Fruit fly (Drosophila melanogaster) whole organism, embryonic: ENCODE measurements around the gene kz.
A peak's percentile ranks its signal among the peaks of the same experiment; 100 is the strongest.

Source experiments
- Abd-B ChIP-seq: fragments of 200-800 bp; sonication (Bioruptor generic); optimal IDR thresholded peaks from 2 replicates; lab custom pipeline; 2018; ENCODE audit warnings: missing biosample characterization, mild to moderate bottlenecking, missing genetic modification characterization, moderate library complexity
- B-H1 ChIP-seq: fragments of 200-800 bp; sonication (Bioruptor generic); IDR thresholded peaks from 3 replicates; pipeline ENCODE4 v1.3.6; 2022; ENCODE audit warnings: missing biosample characterization, missing genetic modification characterization
- Blimp-1 ChIP-seq: fragments of 200-800 bp; sonication (Bioruptor generic); optimal IDR thresholded peaks from 3 replicates; lab custom pipeline; 2018; ENCODE audit warnings: missing biosample characterization, missing genetic modification characterization, mild to moderate bottlenecking, moderate library complexity, missing genetic modification reagents
- Bteb2 ChIP-seq: fragments of 200-800 bp; sonication (Bioruptor generic); optimal IDR thresholded peaks from 2 replicates; lab custom pipeline; 2016; ENCODE audit warnings: missing biosample characterization, missing genetic modification characterization
- CG10565 ChIP-seq: fragments of 200-800 bp; sonication (Bioruptor generic); optimal IDR thresholded peaks from 3 replicates; lab custom pipeline; 2016; ENCODE audit warnings: missing biosample characterization, mild to moderate bottlenecking, missing genetic modification characterization
- CG11247 ChIP-seq: fragments of 200-800 bp; sonication (Bioruptor generic); IDR thresholded peaks from 2 replicates; pipeline ENCODE4 v1.3.6; 2022; ENCODE audit warnings: missing biosample characterization, missing genetic modification characterization
- CG16779 ChIP-seq: fragments of 200-800 bp; sonication (Bioruptor generic); IDR thresholded peaks from 2 replicates; pipeline ENCODE4 v1.3.6; 2022; ENCODE audit warnings: missing biosample characterization, missing genetic modification characterization
- CG18262 ChIP-seq: fragments of 200-800 bp; optimal IDR thresholded peaks from 3 replicates; lab custom pipeline; 2019; ENCODE audit warnings: missing biosample characterization, mild to moderate bottlenecking, missing genetic modification characterization, moderate library complexity
- CG1832 ChIP-seq: fragments of 200-800 bp; sonication (Bioruptor generic); optimal IDR thresholded peaks from 2 replicates; lab custom pipeline; 2017; ENCODE audit warnings: missing biosample characterization, mild to moderate bottlenecking, missing genetic modification characterization, inconsistent platforms
- CG2678 ChIP-seq: fragments of 200-800 bp; sonication (Bioruptor generic); optimal IDR thresholded peaks from 3 replicates; lab custom pipeline; 2019; ENCODE audit warnings: missing biosample characterization, mild to moderate bottlenecking, missing genetic modification characterization, moderate library complexity
- CG2712 ChIP-seq: fragments of 200-800 bp; optimal IDR thresholded peaks from 3 replicates; lab custom pipeline; 2019; ENCODE audit warnings: missing biosample characterization, mild to moderate bottlenecking, missing genetic modification characterization, moderate library complexity
- CG32772 ChIP-seq: fragments of 200-800 bp; sonication (Bioruptor generic); IDR thresholded peaks from 2 replicates; pipeline ENCODE4 v1.3.6; 2022; ENCODE audit warnings: missing biosample characterization, missing genetic modification characterization
- CG3847 ChIP-seq: fragments of 200-800 bp; sonication (Bioruptor generic); IDR thresholded peaks from 2 replicates; pipeline ENCODE4 v1.3.6; 2022; ENCODE audit warnings: missing biosample characterization, missing genetic modification characterization
- CG7372 ChIP-seq: fragments of 200-800 bp; sonication (Bioruptor generic); IDR thresholded peaks from 2 replicates; pipeline ENCODE4 v1.3.6; 2022; ENCODE audit warnings: missing biosample characterization, missing genetic modification characterization
- CG7839 ChIP-seq: fragments of 200-800 bp; sonication (Bioruptor generic); optimal IDR thresholded peaks from 3 replicates; lab custom pipeline; 2018; ENCODE audit warnings: missing biosample characterization, mild to moderate bottlenecking, missing genetic modification characterization, moderate library complexity
- CG8765 ChIP-seq: fragments of 200-800 bp; sonication (Bioruptor generic); IDR thresholded peaks from 2 replicates; pipeline ENCODE4 v1.3.6; 2022; ENCODE audit warnings: missing biosample characterization, missing genetic modification characterization
- CG8924 ChIP-seq: fragments of 200-800 bp; optimal IDR thresholded peaks from 3 replicates; lab custom pipeline; 2019; ENCODE audit warnings: missing biosample characterization, mild to moderate bottlenecking, missing genetic modification characterization, moderate library complexity
- CG9932 ChIP-seq: fragments of 200-800 bp; sonication (Bioruptor generic); IDR thresholded peaks from 2 replicates; pipeline ENCODE4 v1.3.6; 2022; ENCODE audit warnings: missing biosample characterization, missing genetic modification characterization
- Doc3 ChIP-seq: fragments of 200-800 bp; sonication (Bioruptor generic); IDR thresholded peaks from 3 replicates; pipeline ENCODE4 v1.3.6; 2022; ENCODE audit warnings: missing biosample characterization, missing genetic modification characterization; ENCODE audit not compliant: partially characterized antibody
- ERR ChIP-seq: fragments of 200-800 bp; sonication (Bioruptor generic); optimal IDR thresholded peaks from 2 replicates; lab custom pipeline; 2016; ENCODE audit warnings: missing biosample characterization, missing genetic modification characterization
- HmgZ ChIP-seq: fragments of 200-800 bp; sonication (Bioruptor generic); optimal IDR thresholded peaks from 2 replicates; lab custom pipeline; 2018; ENCODE audit warnings: missing biosample characterization, mild to moderate bottlenecking, missing genetic modification characterization
- Hsf ChIP-seq: fragments of 200-800 bp; sonication (Bioruptor generic); optimal IDR thresholded peaks from 3 replicates; lab custom pipeline; 2016; ENCODE audit warnings: missing biosample characterization, missing genetic modification characterization
- Kr ChIP-seq: fragments of 200-800 bp; sonication (Bioruptor generic); optimal IDR thresholded peaks from 2 replicates; lab custom pipeline; 2017; ENCODE audit warnings: missing biosample characterization, mild to moderate bottlenecking, missing genetic modification characterization
- Max ChIP-seq: fragments of 200-800 bp; sonication (Bioruptor generic); optimal IDR thresholded peaks from 2 replicates; lab custom pipeline; 2016; ENCODE audit warnings: missing biosample characterization, mild to moderate bottlenecking, missing genetic modification characterization
- Meics ChIP-seq: fragments of 200-800 bp; sonication (Bioruptor generic); optimal IDR thresholded peaks from 2 replicates; lab custom pipeline; 2017; ENCODE audit warnings: missing biosample characterization, mild to moderate bottlenecking, missing genetic modification characterization
- NfI ChIP-seq: fragments of 200-800 bp; sonication (Bioruptor generic); optimal IDR thresholded peaks from 3 replicates; lab custom pipeline; 2018; ENCODE audit warnings: missing biosample characterization, mild to moderate bottlenecking, missing genetic modification characterization, moderate library complexity
- Oli ChIP-seq: fragments of 200-800 bp; sonication (Bioruptor generic); optimal IDR thresholded peaks from 2 replicates; lab custom pipeline; 2018; ENCODE audit warnings: missing biosample characterization, mild to moderate bottlenecking, missing genetic modification characterization, moderate library complexity
- Spps ChIP-seq: fragments of 200-800 bp; sonication (Bioruptor generic); optimal IDR thresholded peaks from 2 replicates; lab custom pipeline; 2018; ENCODE audit warnings: missing biosample characterization, mild to moderate bottlenecking, missing genetic modification characterization
- YL-1 ChIP-seq: fragments of 200-800 bp; sonication (Bioruptor generic); optimal IDR thresholded peaks from 3 replicates; lab custom pipeline; 2017; ENCODE audit warnings: missing biosample characterization, mild to moderate bottlenecking, missing genetic modification characterization
- aop ChIP-seq: fragments of 200-800 bp; sonication (Bioruptor generic); IDR thresholded peaks from 2 replicates; pipeline ENCODE4 v1.3.6; 2022; ENCODE audit warnings: missing biosample characterization, missing genetic modification characterization
- bowl ChIP-seq: fragments of 200-800 bp; sonication (Bioruptor generic); IDR thresholded peaks from 2 replicates; pipeline ENCODE4 v1.3.6; 2022; ENCODE audit warnings: missing biosample characterization, missing genetic modification characterization
- br ChIP-seq: fragments of >200 bp; optimal IDR thresholded peaks from 2 replicates; lab custom pipeline; 2017
- danr ChIP-seq: fragments of 200-800 bp; sonication (Bioruptor generic); IDR thresholded peaks from 2 replicates; pipeline ENCODE4 v1.3.6; 2022; ENCODE audit warnings: missing biosample characterization, missing genetic modification characterization
- dati ChIP-seq: fragments of 200-800 bp; sonication (Bioruptor generic); IDR thresholded peaks from 2 replicates; pipeline ENCODE4 v1.3.6; 2022; ENCODE audit warnings: missing biosample characterization, missing genetic modification characterization
- eyg ChIP-seq: fragments of 200-800 bp; sonication (Bioruptor generic); optimal IDR thresholded peaks from 3 replicates; lab custom pipeline; 2016; ENCODE audit warnings: missing biosample characterization, missing genetic modification characterization
- grn ChIP-seq: fragments of 200-800 bp; sonication (Bioruptor generic); optimal IDR thresholded peaks from 3 replicates; lab custom pipeline; 2017; ENCODE audit warnings: missing biosample characterization, missing genetic modification characterization
- gro ChIP-seq: fragments of 200-800 bp; sonication (Bioruptor generic); optimal IDR thresholded peaks from 2 replicates; lab custom pipeline; 2016; ENCODE audit warnings: missing biosample characterization, missing genetic modification characterization
- hb ChIP-seq: fragments of 200-800 bp; sonication (Bioruptor generic); IDR thresholded peaks from 3 replicates; pipeline ENCODE4 v1.3.6; 2022; ENCODE audit warnings: missing biosample characterization, missing genetic modification characterization; ENCODE audit not compliant: partially characterized antibody
- hbn ChIP-seq: fragments of 200-800 bp; sonication (Bioruptor generic); IDR thresholded peaks from 2 replicates; pipeline ENCODE4 v1.3.6; 2022; ENCODE audit warnings: missing biosample characterization, missing genetic modification characterization; ENCODE audit not compliant: partially characterized antibody
- jigr1 ChIP-seq: fragments of 200-800 bp; sonication (Bioruptor generic); IDR thresholded peaks from 3 replicates; pipeline ENCODE4 v1.3.6; 2022; ENCODE audit warnings: missing biosample characterization, missing genetic modification characterization
- kni ChIP-seq: fragments of 200-800 bp; sonication (Bioruptor generic); optimal IDR thresholded peaks from 3 replicates; lab custom pipeline; 2017; ENCODE audit warnings: mild to moderate bottlenecking, missing biosample characterization, missing genetic modification reagents, missing genetic modification characterization
- odd ChIP-seq: fragments of 200-800 bp; sonication (Bioruptor generic); optimal IDR thresholded peaks from 2 replicates; lab custom pipeline; 2017; ENCODE audit warnings: missing biosample characterization, mild to moderate bottlenecking, missing genetic modification characterization
- onecut ChIP-seq: fragments of 200-800 bp; sonication (Bioruptor generic); IDR thresholded peaks from 2 replicates; pipeline ENCODE4 v1.3.6; 2022; ENCODE audit warnings: missing biosample characterization, missing genetic modification characterization
- otp ChIP-seq: fragments of 200-800 bp; sonication (Bioruptor generic); IDR thresholded peaks from 3 replicates; pipeline ENCODE4, ENCODE4 v1.3.6; 2022; ENCODE audit warnings: missing biosample characterization, missing genetic modification characterization
- p53 ChIP-seq: fragments of 200-800 bp; sonication (Bioruptor generic); optimal IDR thresholded peaks from 2 replicates; lab custom pipeline; 2016; ENCODE audit warnings: missing biosample characterization, missing genetic modification characterization
- sisA ChIP-seq: fragments of 200-800 bp; sonication (Bioruptor generic); IDR thresholded peaks from 2 replicates; pipeline ENCODE4 v1.3.6; 2022; ENCODE audit warnings: missing biosample characterization, missing genetic modification characterization
- so ChIP-seq: fragments of 200-800 bp; sonication (Bioruptor generic); IDR thresholded peaks from 3 replicates; pipeline ENCODE4 v1.3.6; 2022; ENCODE audit warnings: missing biosample characterization, missing genetic modification characterization
- ssp ChIP-seq: fragments of 200-800 bp; sonication (Bioruptor generic); IDR thresholded peaks from 2 replicates; pipeline ENCODE4 v1.3.6; 2022; ENCODE audit warnings: missing biosample characterization, missing genetic modification characterization
- tap ChIP-seq: fragments of 200-800 bp; optimal IDR thresholded peaks from 3 replicates; lab custom pipeline; 2019; ENCODE audit warnings: missing biosample characterization, mild to moderate bottlenecking, missing genetic modification characterization, moderate library complexity
- tgo ChIP-seq: fragments of 200-800 bp; sonication (Bioruptor generic); IDR thresholded peaks from 3 replicates; pipeline ENCODE4 v1.3.6; 2022; ENCODE audit warnings: missing biosample characterization, missing genetic modification characterization
- zen2 ChIP-seq: fragments of 200-800 bp; sonication (Bioruptor generic); IDR thresholded peaks from 3 replicates; pipeline ENCODE4 v1.3.6; 2022; ENCODE audit warnings: missing biosample characterization, missing genetic modification characterization; ENCODE audit not compliant: partially characterized antibody
- zfh1 ChIP-seq: fragments of 200-800 bp; sonication (Bioruptor generic); IDR thresholded peaks from 3 replicates; pipeline ENCODE4 v1.3.6; 2022; ENCODE audit warnings: missing biosample characterization, missing genetic modification characterization
- zfh2 ChIP-seq: fragments of 200-800 bp; sonication (Bioruptor generic); optimal IDR thresholded peaks from 2 replicates; lab custom pipeline; 2016; ENCODE audit warnings: missing biosample characterization, missing genetic modification characterization

The kz gene

dm6 chrX:2241842-2242241, at the start of gene kz (continued):
- TF ChIP-seq kni (GFP tag; lab: Kevin White, UChicago) = no peak
- peak; percentile 61 for TF ChIP-seq hbn (GFP tag; lab: Robert Waterston, UW)
- no peak for TF ChIP-seq ERR (GFP tag; lab: Kevin White, UChicago)
- no peak for TF ChIP-seq onecut (GFP tag; lab: Robert Waterston, UW)
- TF ChIP-seq odd = no peak
- TF ChIP-seq aop (GFP tag; lab: Robert Waterston, UW) = no peak
- no peak for TF ChIP-seq CG2712 (tag; lab: Kevin White, UChicago)
- no peak for TF ChIP-seq Bteb2 (GFP tag; lab: Kevin White, UChicago)
- peak; percentile 55 for TF ChIP-seq HmgZ
- no peak for TF ChIP-seq CG32772 (GFP tag; lab: Robert Waterston, UW)
- TF ChIP-seq CG7372 (GFP tag; lab: Robert Waterston, UW) = no peak
- no peak for TF ChIP-seq CG10565 (GFP tag; lab: Kevin White, UChicago)
- TF ChIP-seq danr (GFP tag; lab: Robert Waterston, UW) = no peak
- TF ChIP-seq Doc3 = peak; percentile 77
- no peak for TF ChIP-seq CG2678 (tag; lab: Kevin White, UChicago)
- TF ChIP-seq YL-1 (GFP tag; lab: Kevin White, UChicago) = peak; percentile 86
- no peak for TF ChIP-seq tap (tag; lab: Kevin White, UChicago)
- no peak for TF ChIP-seq CG18262 (tag; lab: Kevin White, UChicago)
- no peak for TF ChIP-seq p53 (GFP tag; lab: Kevin White, UChicago)
- TF ChIP-seq jigr1 = no peak
- no peak for TF ChIP-seq br (lab: Kevin White, UChicago)
- TF ChIP-seq dati (GFP tag; lab: Robert Waterston, UW) = no peak
- no peak for TF ChIP-seq CG7839 (tag; lab: Kevin White, UChicago)
- no peak for TF ChIP-seq so (GFP tag; lab: Robert Waterston, UW)
- TF ChIP-seq Meics (GFP tag; lab: Kevin White, UChicago) = no peak
- no peak for TF ChIP-seq CG9932 (GFP tag; lab: Robert Waterston, UW)
- no peak for TF ChIP-seq CG3847 (GFP tag; lab: Robert Waterston, UW)
- no peak for TF ChIP-seq otp (GFP tag; lab: Robert Waterston, UW)
- no peak for TF ChIP-seq CG16779 (GFP tag; lab: Robert Waterston, UW)
- peak; percentile 99 for TF ChIP-seq hb (GFP tag; lab: Robert Waterston, UW)
- no peak for TF ChIP-seq CG8924 (tag; lab: Kevin White, UChicago)
- TF ChIP-seq Max (GFP tag; lab: Kevin White, UChicago) = peak; percentile 87
- TF ChIP-seq B-H1 (GFP tag; lab: Robert Waterston, UW) = no peak
- TF ChIP-seq gro (GFP tag; lab: Kevin White, UChicago) = no peak
- no peak for TF ChIP-seq Blimp-1 (GFP tag; lab: Kevin White, UChicago)
- peak; percentile 94 for TF ChIP-seq ssp (GFP tag; lab: Robert Waterston, UW)
- TF ChIP-seq zfh1 (GFP tag; lab: Robert Waterston, UW) = no peak
- TF ChIP-seq bowl = no peak
- TF ChIP-seq CG11247 (GFP tag; lab: Robert Waterston, UW) = no peak
- TF ChIP-seq eyg (GFP tag; lab: Kevin White, UChicago) = no peak
- no peak for TF ChIP-seq Hsf (GFP tag; lab: Kevin White, UChicago)
- no peak for TF ChIP-seq sisA (GFP tag; lab: Robert Waterston, UW)
- no peak for TF ChIP-seq zfh2
- TF ChIP-seq Kr = no peak
- TF ChIP-seq zen2 (GFP tag; lab: Robert Waterston, UW) = peak; percentile 88
- no peak for TF ChIP-seq grn (GFP tag; lab: Kevin White, UChicago)
- no peak for TF ChIP-seq CG8765
- TF ChIP-seq Spps (tag; lab: Kevin White, UChicago) = no peak
- no peak for TF ChIP-seq Abd-B (GFP tag; lab: Kevin White, UChicago)
- no peak for TF ChIP-seq CG1832
- TF ChIP-seq NfI (GFP tag; lab: Kevin White, UChicago) = no peak
- no peak for TF ChIP-seq tgo (GFP tag; lab: Robert Waterston, UW)
- TF ChIP-seq Oli (tag; lab: Kevin White, UChicago) = no peak
